Worm (Caenorhabditis elegans) whole organism, late embryonic: ENCODE results near the gene F16B12.4.

ENCODE experiments used
- C08G9.2 ChIP-seq: sonication (generic microtip); optimal IDR thresholded peaks from 2 replicates; lab custom pipeline; 2016; ENCODE audit warnings: mild to moderate bottlenecking, missing genetic modification characterization, moderate library complexity, missing compliant biosample characterization
- ceh-30 ChIP-seq: fragments of 150-350 bp; optimal IDR thresholded peaks from 2 replicates; lab custom pipeline; 2014; ENCODE audit warnings: missing biosample characterization, missing genetic modification characterization
- ceh-6 ChIP-seq: fragments of 200-800 bp; sonication (Bioruptor generic); optimal IDR thresholded peaks from 2 replicates; lab custom pipeline; 2018; ENCODE audit warnings: mild to moderate bottlenecking, missing genetic modification characterization, missing compliant biosample characterization

DNA sequence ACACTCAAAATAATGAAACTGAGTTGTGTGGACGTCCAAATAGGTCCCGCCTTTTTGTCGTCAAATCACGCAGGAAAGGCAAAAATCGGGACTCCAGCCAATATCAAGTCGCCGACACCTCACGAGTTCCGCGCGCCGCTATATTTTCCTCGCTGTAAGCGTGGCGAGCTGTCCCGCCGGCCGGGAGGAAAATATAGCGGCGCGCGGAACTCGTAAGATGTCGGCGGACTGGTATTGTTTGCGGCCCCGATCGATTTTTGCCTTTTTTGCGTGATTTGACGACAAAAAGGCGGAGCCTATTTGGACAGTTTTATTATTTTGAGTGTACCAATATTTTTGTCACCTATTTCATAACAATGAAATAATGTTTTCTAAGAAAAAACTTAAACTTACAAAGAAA is 35.7 kb downstream of the F16B12.4 start:
- no peak for TF ChIP-seq ceh-6 (GFP tag; lab: Kevin White, UChicago)
- no peak for TF ChIP-seq C08G9.2 (tag; lab: Kevin White, UChicago)
- TF ChIP-seq ceh-30 (tag; lab: Kevin White, UChicago) = no peak
